Worm (Caenorhabditis elegans) whole organism, L3 larva: ENCODE data around the gene twk-16.
A peak's percentile ranks its signal among the peaks of the same experiment; 100 is the strongest.

Source experiments
- R02D3.7 ChIP-seq: fragments of 150-350 bp; optimal IDR thresholded peaks from 2 replicates; lab custom pipeline; 2014; ENCODE audit warnings: missing biosample characterization, missing genetic modification characterization
- ZK546.5 ChIP-seq: sonication (generic microtip); optimal IDR thresholded peaks from 2 replicates; lab custom pipeline; 2017; ENCODE audit warnings: missing biosample characterization, missing genetic modification characterization
- aly-2 ChIP-seq: fragments of 150-350 bp; optimal IDR thresholded peaks from 2 replicates; lab custom pipeline; 2014; ENCODE audit warnings: missing biosample characterization, missing genetic modification characterization
- ama-1 ChIP-seq: fragments of 150-350 bp; optimal IDR thresholded peaks from 2 replicates; lab custom pipeline; 2018
- ceh-16 ChIP-seq: sonication (generic microtip); optimal IDR thresholded peaks from 2 replicates; lab custom pipeline; 2017; ENCODE audit warnings: missing biosample characterization, missing genetic modification characterization
- ceh-28 ChIP-seq: fragments of 150-350 bp; optimal IDR thresholded peaks from 2 replicates; lab custom pipeline; 2014; ENCODE audit warnings: missing biosample characterization, missing genetic modification reagents, missing genetic modification characterization
- ceh-82 ChIP-seq: fragments of 150-350 bp; optimal IDR thresholded peaks from 2 replicates; lab custom pipeline; 2014; ENCODE audit warnings: missing biosample characterization, missing genetic modification characterization
- daf-12 ChIP-seq: fragments of 150-350 bp; optimal IDR thresholded peaks from 2 replicates; lab custom pipeline; 2014; ENCODE audit warnings: missing biosample characterization, missing genetic modification reagents, missing genetic modification characterization
- egl-27 ChIP-seq: sonication (generic microtip); optimal IDR thresholded peaks from 4 replicates; lab custom pipeline; 2017; ENCODE audit warnings: missing biosample characterization, missing genetic modification reagents, missing genetic modification characterization
- egl-5 ChIP-seq: fragments of 150-350 bp; optimal IDR thresholded peaks from 2 replicates; lab custom pipeline; 2017; ENCODE audit warnings: missing biosample characterization, missing genetic modification reagents, missing genetic modification characterization, inconsistent platforms
- elt-1 ChIP-seq: fragments of 150-350 bp; optimal IDR thresholded peaks from 2 replicates; lab custom pipeline; 2014; ENCODE audit warnings: missing biosample characterization, missing genetic modification characterization
- elt-2 ChIP-seq: sonication (generic microtip); optimal IDR thresholded peaks from 2 replicates; lab custom pipeline; 2016; ENCODE audit warnings: missing genetic modification reagents, mild to moderate bottlenecking, missing genetic modification characterization, missing compliant biosample characterization
- elt-3 ChIP-seq, 3 experiments: fragments of 150-350 bp in 1 of 3; sonication (generic microtip) in 2 of 3; optimal IDR thresholded peaks; 2 replicates in 2 of 3; 4 replicates in 1 of 3; lab custom pipeline; 2014 to 2017; ENCODE audit warnings: missing biosample characterization in 3 of 3, missing genetic modification characterization in 3 of 3
- eor-1 ChIP-seq, 2 experiments: fragments of 150-350 bp; optimal IDR thresholded peaks; 2 replicates each; lab custom pipeline; 2014 to 2018; ENCODE audit warnings: missing biosample characterization in 2 of 2, missing genetic modification characterization in 2 of 2
- fkh-10 ChIP-seq: sonication (generic microtip); optimal IDR thresholded peaks from 2 replicates; lab custom pipeline; 2017; ENCODE audit warnings: missing biosample characterization, missing genetic modification reagents, missing genetic modification characterization
- fkh-2 ChIP-seq: fragments of 150-350 bp; optimal IDR thresholded peaks from 2 replicates; lab custom pipeline; 2014; ENCODE audit warnings: missing biosample characterization, missing genetic modification reagents, missing genetic modification characterization
- fos-1 ChIP-seq: fragments of 150-350 bp; optimal IDR thresholded peaks from 2 replicates; lab custom pipeline; 2014; ENCODE audit warnings: missing biosample characterization, missing genetic modification characterization
- hmg-11 ChIP-seq: sonication (generic microtip); optimal IDR thresholded peaks from 2 replicates; lab custom pipeline; 2016; ENCODE audit warnings: missing genetic modification characterization, missing compliant biosample characterization
- jun-1 ChIP-seq: fragments of 150-350 bp; optimal IDR thresholded peaks from 2 replicates; lab custom pipeline; 2014; ENCODE audit warnings: missing biosample characterization, missing genetic modification reagents, missing genetic modification characterization
- lin-15B ChIP-seq: fragments of 150-350 bp; optimal IDR thresholded peaks from 2 replicates; lab custom pipeline; 2014; ENCODE audit warnings: missing biosample characterization, missing genetic modification characterization
- lin-39 ChIP-seq: fragments of 150-350 bp; optimal IDR thresholded peaks from 2 replicates; lab custom pipeline; 2018; ENCODE audit warnings: missing biosample characterization, missing genetic modification reagents, missing genetic modification characterization
- lsy-12 ChIP-seq: sonication (generic microtip); optimal IDR thresholded peaks from 2 replicates; lab custom pipeline; 2016; ENCODE audit warnings: mild to moderate bottlenecking, missing genetic modification characterization, missing compliant biosample characterization
- mdl-1 ChIP-seq: fragments of 150-350 bp; optimal IDR thresholded peaks from 2 replicates; lab custom pipeline; 2014; ENCODE audit warnings: missing biosample characterization, missing genetic modification characterization
- mml-1 ChIP-seq: fragments of 150-350 bp; sonication (generic microtip); optimal IDR thresholded peaks from 3 replicates; lab custom pipeline; 2014; ENCODE audit warnings: missing biosample characterization, missing genetic modification characterization
- nfya-1 ChIP-seq: sonication (generic microtip); optimal IDR thresholded peaks from 2 replicates; lab custom pipeline; 2017; ENCODE audit warnings: missing genetic modification characterization, mild to moderate bottlenecking, missing compliant biosample characterization, antibody characterized with exemption, moderate library complexity; ENCODE audit not compliant: insufficient read depth
- nhr-11 ChIP-seq: fragments of 150-350 bp; optimal IDR thresholded peaks from 2 replicates; lab custom pipeline; 2014; ENCODE audit warnings: missing biosample characterization, missing genetic modification characterization
- nhr-12 ChIP-seq: fragments of 150-350 bp; optimal IDR thresholded peaks from 2 replicates; lab custom pipeline; 2014; ENCODE audit warnings: missing biosample characterization, missing genetic modification characterization
- nhr-23 ChIP-seq: fragments of 150-350 bp; optimal IDR thresholded peaks from 2 replicates; lab custom pipeline; 2014; ENCODE audit warnings: missing biosample characterization, missing genetic modification reagents, missing genetic modification characterization
- nhr-237 ChIP-seq: fragments of 150-350 bp; optimal IDR thresholded peaks from 2 replicates; lab custom pipeline; 2014; ENCODE audit warnings: missing biosample characterization, missing genetic modification characterization
- nhr-25 ChIP-seq: sonication (generic microtip); optimal IDR thresholded peaks from 2 replicates; lab custom pipeline; 2017; ENCODE audit warnings: missing biosample characterization, missing genetic modification characterization
- nhr-28 ChIP-seq: fragments of 150-350 bp; optimal IDR thresholded peaks from 2 replicates; lab custom pipeline; 2014; ENCODE audit warnings: missing biosample characterization, missing genetic modification characterization
- nhr-43 ChIP-seq: sonication (generic microtip); optimal IDR thresholded peaks from 2 replicates; lab custom pipeline; 2016; ENCODE audit warnings: mild to moderate bottlenecking, missing genetic modification characterization, missing compliant biosample characterization; ENCODE audit not compliant: poor library complexity, severe bottlenecking
- nhr-67 ChIP-seq: fragments of 150-350 bp; optimal IDR thresholded peaks from 2 replicates; lab custom pipeline; 2014; ENCODE audit warnings: missing biosample characterization, missing genetic modification characterization
- nhr-76 ChIP-seq: fragments of 150-350 bp; sonication (generic microtip); optimal IDR thresholded peaks from 5 replicates; lab custom pipeline; 2014; ENCODE audit warnings: missing biosample characterization, missing genetic modification characterization
- nhr-77 ChIP-seq: fragments of 150-350 bp; optimal IDR thresholded peaks from 2 replicates; lab custom pipeline; 2014; ENCODE audit warnings: missing biosample characterization, missing genetic modification characterization
- pha-4 ChIP-seq: fragments of 150-350 bp; optimal IDR thresholded peaks from 2 replicates; lab custom pipeline; 2014; ENCODE audit warnings: missing biosample characterization, missing genetic modification reagents, missing genetic modification characterization
- pqm-1 ChIP-seq: fragments of 150-350 bp; optimal IDR thresholded peaks from 2 replicates; lab custom pipeline; 2017; ENCODE audit warnings: missing biosample characterization, missing genetic modification characterization, inconsistent platforms
- sea-2 ChIP-seq: fragments of 150-350 bp; sonication (generic microtip); optimal IDR thresholded peaks from 4 replicates; lab custom pipeline; 2014; ENCODE audit warnings: missing biosample characterization, missing genetic modification reagents, missing genetic modification characterization
- snpc-4 ChIP-seq: fragments of 150-350 bp; optimal IDR thresholded peaks from 2 replicates; lab custom pipeline; 2014; ENCODE audit warnings: missing biosample characterization, missing genetic modification characterization
- tbx-2 ChIP-seq: sonication (generic microtip); optimal IDR thresholded peaks from 2 replicates; lab custom pipeline; 2016; ENCODE audit warnings: mild to moderate bottlenecking, missing genetic modification characterization, missing compliant biosample characterization
- unc-39 ChIP-seq: sonication (generic microtip); optimal IDR thresholded peaks from 4 replicates; lab custom pipeline; 2017; ENCODE audit warnings: missing biosample characterization, missing genetic modification characterization
- unc-62 ChIP-seq: fragments of 150-350 bp; sonication (generic microtip); optimal IDR thresholded peaks from 4 replicates; lab custom pipeline; 2014; ENCODE audit warnings: missing biosample characterization, missing genetic modification reagents, missing genetic modification characterization
- ztf-11 ChIP-seq: fragments of 150-350 bp; optimal IDR thresholded peaks from 2 replicates; lab custom pipeline; 2014; ENCODE audit warnings: missing biosample characterization, missing genetic modification characterization
- ztf-4 ChIP-seq: fragments of 150-350 bp; optimal IDR thresholded peaks from 2 replicates; lab custom pipeline; 2014; ENCODE audit warnings: missing biosample characterization, missing genetic modification characterization

The twk-16 gene

DNA sequence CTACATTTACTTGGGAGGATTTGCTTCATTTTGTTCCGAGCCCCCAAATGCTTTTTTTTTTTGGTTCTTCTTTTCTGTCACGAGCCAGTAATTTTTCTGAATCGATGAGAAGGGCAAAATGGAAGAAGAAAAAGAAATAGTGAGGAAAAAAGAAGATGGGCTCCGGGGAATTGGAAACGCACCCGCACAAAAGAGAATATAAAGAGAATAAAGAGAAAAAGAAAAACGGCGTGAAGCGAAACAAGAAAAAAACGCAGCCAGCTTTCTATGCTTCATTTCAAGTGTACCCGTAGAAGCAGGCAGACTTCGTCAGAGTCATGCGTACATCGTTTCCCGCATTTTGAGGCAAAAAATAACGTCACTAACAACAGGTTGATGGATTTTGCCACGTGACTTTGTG, 30.1 kb downstream of the twk-16 start (continued):
- no peak for TF ChIP-seq ztf-4
- no peak for TF ChIP-seq sea-2
- TF ChIP-seq nhr-25 (tag; lab: Kevin White, UChicago) = no peak
- no peak for TF ChIP-seq pha-4 (tag; lab: Kevin White, UChicago)
- no peak for TF ChIP-seq lin-15B (tag; lab: Kevin White, UChicago)
- no peak for TF ChIP-seq nhr-23 (tag; lab: Kevin White, UChicago)

- no peak for TF ChIP-seq nhr-12 (tag; lab: Kevin White, UChicago)
- TF ChIP-seq nfya-1 (tag; lab: Kevin White, UChicago) = peak; percentile 42
- peak; percentile 86 for TF ChIP-seq pha-4 (tag; lab: Kevin White, UChicago)
- TF ChIP-seq lin-15B (tag; lab: Kevin White, UChicago) = no peak
- no peak for TF ChIP-seq ceh-82 (tag; lab: Kevin White, UChicago)
- TF ChIP-seq ztf-11 (tag; lab: Kevin White, UChicago) = no peak
- TF ChIP-seq aly-2 = no peak
- no peak for TF ChIP-seq nhr-76 (tag; lab: Kevin White, UChicago)
- no peak for TF ChIP-seq nhr-77 (tag; lab: Kevin White, UChicago)
- TF ChIP-seq fkh-2 = no peak
- TF ChIP-seq fkh-10 (GFP tag; lab: Kevin White, UChicago) = no peak
- TF ChIP-seq nhr-11 (tag; lab: Kevin White, UChicago) = no peak
- no peak for TF ChIP-seq egl-5 (tag; lab: Kevin White, UChicago)
- no peak for TF ChIP-seq hmg-11 (tag; lab: Kevin White, UChicago)
- TF ChIP-seq lin-39 = no peak
- no peak for TF ChIP-seq ZK546.5
- no peak for TF ChIP-seq mdl-1
- TF ChIP-seq ceh-28 (tag; lab: Kevin White, UChicago) = no peak
- no peak for TF ChIP-seq R02D3.7 (tag; lab: Kevin White, UChicago)
- TF ChIP-seq sea-2 = no peak
- no peak for TF ChIP-seq nhr-28
- TF ChIP-seq ama-1 (lab: Kevin White, UChicago) = peak; percentile 95
- peak; percentile 42 for TF ChIP-seq lsy-12 (tag; lab: Kevin White, UChicago)
- TF ChIP-seq nhr-25 (tag; lab: Kevin White, UChicago) = peak; percentile 74
- no peak for TF ChIP-seq nhr-23 (tag; lab: Kevin White, UChicago)
- TF ChIP-seq elt-1 = no peak
- no peak for TF ChIP-seq fos-1
- TF ChIP-seq mml-1 (tag; lab: Kevin White, UChicago) = no peak
- no peak for TF ChIP-seq unc-39
- no peak for TF ChIP-seq elt-3 (tag; optimal IDR thresholded peaks at IDR 0.05; lab: Kevin White, UChicago)
- TF ChIP-seq nhr-237 (tag; lab: Kevin White, UChicago) = no peak
- no peak for TF ChIP-seq nhr-67 (tag; lab: Kevin White, UChicago)
- no peak for TF ChIP-seq egl-27
- TF ChIP-seq tbx-2 (tag; lab: Kevin White, UChicago) = no peak
- TF ChIP-seq ztf-4 = no peak
- TF ChIP-seq daf-12 (tag; lab: Kevin White, UChicago) = no peak
- TF ChIP-seq snpc-4 = no peak
- TF ChIP-seq unc-62 = no peak
- no peak for TF ChIP-seq eor-1 (tag; optimal IDR thresholded peaks at IDR 0.05; lab: Kevin White, UChicago)
- TF ChIP-seq nhr-43 = peak; percentile 52
- TF ChIP-seq ceh-16 (tag; lab: Kevin White, UChicago) = no peak
- peak; percentile 32 for TF ChIP-seq elt-2
- TF ChIP-seq jun-1 (tag; lab: Kevin White, UChicago) = no peak
- TF ChIP-seq pqm-1 (tag; lab: Kevin White, UChicago) = no peak
Observed at ce11 chrX:3111687-3112086, 30.8 kb downstream of the twk-16 start.
